Fruit fly (Drosophila melanogaster) whole organism, embryonic: ENCODE data around the gene CycA.
A peak's percentile ranks its signal among the peaks of the same experiment; 100 is the strongest.

Experiments
- CG10147 ChIP-seq: fragments of 200-800 bp; sonication (Bioruptor generic); optimal IDR thresholded peaks from 2 replicates; lab custom pipeline; 2019; ENCODE audit warnings: missing biosample characterization, mild to moderate bottlenecking, missing genetic modification characterization, moderate library complexity
- CG10431 ChIP-seq: fragments of 200-800 bp; sonication (Bioruptor generic); optimal IDR thresholded peaks from 3 replicates; lab custom pipeline; 2018; ENCODE audit warnings: missing biosample characterization, mild to moderate bottlenecking, missing genetic modification characterization
- CG12155 ChIP-seq: fragments of 200-800 bp; sonication (Bioruptor generic); optimal IDR thresholded peaks from 3 replicates; lab custom pipeline; 2016; ENCODE audit warnings: missing biosample characterization, missing genetic modification characterization
- CG12236 ChIP-seq: fragments of 200-800 bp; sonication (Bioruptor generic); optimal IDR thresholded peaks from 2 replicates; lab custom pipeline; 2016; ENCODE audit warnings: missing biosample characterization, missing genetic modification characterization
- CG12659 ChIP-seq: fragments of 200-800 bp; sonication (Bioruptor generic); optimal IDR thresholded peaks from 3 replicates; lab custom pipeline; 2017; ENCODE audit warnings: mild to moderate bottlenecking, missing biosample characterization, missing genetic modification reagents, missing genetic modification characterization
- CG13624 ChIP-seq: fragments of 200-800 bp; sonication (Bioruptor generic); optimal IDR thresholded peaks from 2 replicates; lab custom pipeline; 2016; ENCODE audit warnings: missing biosample characterization, missing genetic modification characterization
- CG14710 ChIP-seq: fragments of 200-800 bp; sonication (Bioruptor generic); optimal IDR thresholded peaks from 3 replicates; lab custom pipeline; 2019; ENCODE audit warnings: missing biosample characterization, mild to moderate bottlenecking, missing genetic modification characterization, moderate library complexity
- CG1603 ChIP-seq: fragments of 200-800 bp; sonication (Bioruptor generic); optimal IDR thresholded peaks from 2 replicates; lab custom pipeline; 2019; ENCODE audit warnings: missing biosample characterization, mild to moderate bottlenecking, missing genetic modification characterization, moderate library complexity
- CG1792 ChIP-seq: fragments of 200-800 bp; sonication (Bioruptor generic); optimal IDR thresholded peaks from 2 replicates; lab custom pipeline; 2016; ENCODE audit warnings: missing biosample characterization, missing genetic modification characterization
- CG2116 ChIP-seq: fragments of 200-800 bp; sonication (Bioruptor generic); optimal IDR thresholded peaks from 3 replicates; lab custom pipeline; 2018; ENCODE audit warnings: missing biosample characterization, mild to moderate bottlenecking, missing genetic modification characterization
- CG2120 ChIP-seq: fragments of 200-800 bp; sonication (Bioruptor generic); optimal IDR thresholded peaks from 3 replicates; lab custom pipeline; 2016; ENCODE audit warnings: missing biosample characterization, missing genetic modification characterization
- CG2712 ChIP-seq: fragments of 200-800 bp; optimal IDR thresholded peaks from 3 replicates; lab custom pipeline; 2019; ENCODE audit warnings: missing biosample characterization, mild to moderate bottlenecking, missing genetic modification characterization, moderate library complexity
- CG34422 ChIP-seq: fragments of 200-800 bp; sonication (Bioruptor generic); IDR thresholded peaks from 3 replicates; pipeline ENCODE4 v1.3.6; 2022; ENCODE audit warnings: missing biosample characterization, missing genetic modification characterization
- CG3995 ChIP-seq: fragments of 200-800 bp; sonication (Bioruptor generic); optimal IDR thresholded peaks from 3 replicates; lab custom pipeline; 2016; ENCODE audit warnings: missing biosample characterization, missing genetic modification characterization
- CG4707 ChIP-seq: fragments of 200-800 bp; sonication (Bioruptor generic); optimal IDR thresholded peaks from 2 replicates; lab custom pipeline; 2018; ENCODE audit warnings: missing biosample characterization, mild to moderate bottlenecking, missing genetic modification characterization, moderate library complexity
- CG4854 ChIP-seq: fragments of 200-800 bp; sonication (Bioruptor generic); optimal IDR thresholded peaks from 2 replicates; lab custom pipeline; 2016; ENCODE audit warnings: missing biosample characterization, missing genetic modification characterization, inconsistent platforms
- CG6791 ChIP-seq: fragments of 200-800 bp; sonication (Bioruptor generic); IDR thresholded peaks from 3 replicates; pipeline ENCODE4 v1.3.6; 2022; ENCODE audit warnings: missing biosample characterization, missing genetic modification characterization; ENCODE audit not compliant: partially characterized antibody
- CG7928 ChIP-seq: fragments of 200-800 bp; sonication (Bioruptor generic); optimal IDR thresholded peaks from 2 replicates; lab custom pipeline; 2017; ENCODE audit warnings: missing biosample characterization, mild to moderate bottlenecking, missing genetic modification characterization
- CG7987 ChIP-seq: fragments of 200-800 bp; sonication (Bioruptor generic); optimal IDR thresholded peaks from 2 replicates; lab custom pipeline; 2018; ENCODE audit warnings: missing biosample characterization, mild to moderate bottlenecking, missing genetic modification characterization, moderate library complexity
- CG9797 ChIP-seq: fragments of 200-800 bp; sonication (Bioruptor generic); optimal IDR thresholded peaks from 3 replicates; lab custom pipeline; 2018; ENCODE audit warnings: missing biosample characterization, mild to moderate bottlenecking, missing genetic modification characterization
- CHES-1-like ChIP-seq: fragments of 200-800 bp; sonication (Bioruptor generic); optimal IDR thresholded peaks from 2 replicates; lab custom pipeline; 2016; ENCODE audit warnings: missing biosample characterization, missing genetic modification characterization
- CrebB ChIP-seq: fragments of 200-800 bp; sonication (Bioruptor generic); optimal IDR thresholded peaks from 3 replicates; lab custom pipeline; 2018; ENCODE audit warnings: missing biosample characterization, mild to moderate bottlenecking, missing genetic modification characterization
- Doc3 ChIP-seq: fragments of 200-800 bp; sonication (Bioruptor generic); IDR thresholded peaks from 3 replicates; pipeline ENCODE4 v1.3.6; 2022; ENCODE audit warnings: missing biosample characterization, missing genetic modification characterization; ENCODE audit not compliant: partially characterized antibody
- Ets97D ChIP-seq: fragments of 200-800 bp; sonication (Bioruptor generic); optimal IDR thresholded peaks from 3 replicates; lab custom pipeline; 2016; ENCODE audit warnings: missing biosample characterization, missing genetic modification characterization
- HmgD ChIP-seq: fragments of 200-800 bp; sonication (Bioruptor generic); optimal IDR thresholded peaks from 3 replicates; lab custom pipeline; 2016; ENCODE audit warnings: missing biosample characterization, missing genetic modification characterization
- HmgZ ChIP-seq: fragments of 200-800 bp; sonication (Bioruptor generic); optimal IDR thresholded peaks from 2 replicates; lab custom pipeline; 2018; ENCODE audit warnings: missing biosample characterization, mild to moderate bottlenecking, missing genetic modification characterization
- Lhr ChIP-seq: fragments of 200-800 bp; sonication (Bioruptor generic); optimal IDR thresholded peaks from 3 replicates; lab custom pipeline; 2017; ENCODE audit warnings: mild to moderate bottlenecking, missing biosample characterization, missing genetic modification reagents, missing genetic modification characterization
- Opbp ChIP-seq: fragments of 200-800 bp; sonication (Bioruptor generic); IDR thresholded peaks from 3 replicates; pipeline ENCODE4 v1.3.6; 2022; ENCODE audit warnings: missing biosample characterization, missing genetic modification characterization; ENCODE audit not compliant: partially characterized antibody
- Scr ChIP-seq: fragments of 200-800 bp; sonication (Bioruptor generic); IDR thresholded peaks from 2 replicates; pipeline ENCODE4 v1.3.6; 2022; ENCODE audit warnings: missing biosample characterization, missing genetic modification characterization; ENCODE audit not compliant: partially characterized antibody
- Xbp1 ChIP-seq: fragments of 200-800 bp; sonication (Bioruptor generic); optimal IDR thresholded peaks from 3 replicates; lab custom pipeline; 2016; ENCODE audit warnings: missing biosample characterization, mild to moderate bottlenecking, missing genetic modification characterization
- cg ChIP-seq: fragments of 200-800 bp; sonication (Bioruptor generic); optimal IDR thresholded peaks from 3 replicates; lab custom pipeline; 2019; ENCODE audit warnings: missing biosample characterization, mild to moderate bottlenecking, missing genetic modification characterization, moderate library complexity
- chif ChIP-seq, 2 experiments: fragments of 200-800 bp; sonication (Bioruptor generic); optimal IDR thresholded peaks; 3 replicates each; lab custom pipeline; 2016; ENCODE audit warnings: missing biosample characterization in 2 of 2, missing genetic modification characterization in 2 of 2
- chinmo ChIP-seq: fragments of 200-800 bp; sonication (Bioruptor generic); IDR thresholded peaks from 4 replicates; pipeline ENCODE4 v1.3.6; 2022; ENCODE audit warnings: missing biosample characterization, missing genetic modification characterization; ENCODE audit not compliant: partially characterized antibody
- ci ChIP-seq: fragments of 200-800 bp; sonication (Bioruptor generic); IDR thresholded peaks from 3 replicates; pipeline ENCODE4 v1.3.6; 2022; ENCODE audit warnings: missing biosample characterization, missing genetic modification characterization
- crc ChIP-seq: fragments of 200-800 bp; sonication (Bioruptor generic); optimal IDR thresholded peaks from 2 replicates; lab custom pipeline; 2016; ENCODE audit warnings: missing biosample characterization, missing genetic modification characterization
- crp ChIP-seq, 2 experiments: fragments of 200-800 bp; sonication (Bioruptor generic); optimal IDR thresholded peaks; 2 replicates in 1 of 2; 3 replicates in 1 of 2; lab custom pipeline; 2017; ENCODE audit warnings: missing biosample characterization in 2 of 2, missing genetic modification characterization in 2 of 2, mild to moderate bottlenecking in 1 of 2, moderate library complexity in 1 of 2
- dpn ChIP-seq, 2 experiments: fragments of 200-800 bp; sonication (Bioruptor generic); optimal IDR thresholded peaks; 3 replicates each; lab custom pipeline; 2016; ENCODE audit warnings: missing biosample characterization in 2 of 2, missing genetic modification characterization in 2 of 2
- ewg ChIP-seq: fragments of 200-800 bp; sonication (Bioruptor generic); optimal IDR thresholded peaks from 3 replicates; lab custom pipeline; 2017; ENCODE audit warnings: mild to moderate bottlenecking, missing biosample characterization, missing genetic modification reagents, missing genetic modification characterization
- gro ChIP-seq: fragments of 200-800 bp; sonication (Bioruptor generic); optimal IDR thresholded peaks from 2 replicates; lab custom pipeline; 2016; ENCODE audit warnings: missing biosample characterization, missing genetic modification characterization
- hb ChIP-seq: fragments of 200-800 bp; sonication (Bioruptor generic); IDR thresholded peaks from 3 replicates; pipeline ENCODE4 v1.3.6; 2022; ENCODE audit warnings: missing biosample characterization, missing genetic modification characterization; ENCODE audit not compliant: partially characterized antibody
- ind ChIP-seq: fragments of 200-800 bp; sonication (Bioruptor generic); optimal IDR thresholded peaks from 3 replicates; lab custom pipeline; 2016; ENCODE audit warnings: missing biosample characterization, missing genetic modification characterization
- knrl ChIP-seq: fragments of 200-800 bp; sonication (Bioruptor generic); IDR thresholded peaks from 3 replicates; pipeline ENCODE4 v1.3.6; 2022; ENCODE audit warnings: missing biosample characterization, missing genetic modification characterization; ENCODE audit not compliant: partially characterized antibody
- lilli ChIP-seq: fragments of 200-800 bp; sonication (Bioruptor generic); optimal IDR thresholded peaks from 3 replicates; lab custom pipeline; 2016; ENCODE audit warnings: missing biosample characterization, missing genetic modification characterization
- nerfin-2 ChIP-seq: fragments of 200-800 bp; sonication (Bioruptor generic); IDR thresholded peaks from 2 replicates; pipeline ENCODE4 v1.3.6; 2022; ENCODE audit warnings: missing biosample characterization, missing genetic modification characterization; ENCODE audit not compliant: partially characterized antibody
- p53 ChIP-seq: fragments of 200-800 bp; sonication (Bioruptor generic); optimal IDR thresholded peaks from 2 replicates; lab custom pipeline; 2016; ENCODE audit warnings: missing biosample characterization, missing genetic modification characterization
- psq ChIP-seq: fragments of 200-800 bp; sonication (Bioruptor generic); optimal IDR thresholded peaks from 2 replicates; lab custom pipeline; 2017; ENCODE audit warnings: missing biosample characterization, missing genetic modification characterization
- sna ChIP-seq: fragments of 200-800 bp; sonication (Bioruptor generic); IDR thresholded peaks from 2 replicates; pipeline ENCODE4 v1.3.6; 2022; ENCODE audit warnings: missing biosample characterization, missing genetic modification characterization; ENCODE audit not compliant: partially characterized antibody
- sob ChIP-seq: fragments of 200-800 bp; sonication (Bioruptor generic); IDR thresholded peaks from 2 replicates; pipeline ENCODE4 v1.3.6; 2022; ENCODE audit warnings: missing biosample characterization, missing genetic modification characterization
- tna ChIP-seq: fragments of 200-800 bp; sonication (Bioruptor generic); IDR thresholded peaks from 2 replicates; pipeline ENCODE4 v1.3.6; 2022; ENCODE audit warnings: missing biosample characterization, missing genetic modification characterization; ENCODE audit not compliant: partially characterized antibody

Gene CycA

DNA sequence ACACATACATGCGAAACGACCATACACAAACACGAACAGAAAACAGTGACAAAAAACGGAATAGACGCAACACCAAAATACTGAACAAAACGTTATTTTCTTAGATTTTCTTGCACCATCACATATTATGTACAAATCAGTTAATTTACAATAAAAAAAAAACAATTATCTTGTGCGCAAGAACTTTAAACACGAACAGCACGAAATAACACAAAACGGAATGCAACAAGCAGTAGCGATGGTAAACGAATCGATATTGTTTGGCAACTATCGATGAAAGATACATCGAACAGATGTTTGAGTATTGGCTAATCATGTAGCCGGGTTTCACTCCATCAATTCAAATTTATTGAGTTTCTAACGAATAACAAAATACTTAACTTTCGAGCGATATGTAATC, 43.6 kb downstream of the CycA start, which contains the start of gene Pi3K68D:
Pi3K68D (minus strand) TSS at position 241 of the 400 bp plus-strand sequence.
- peak; percentile 71 for TF ChIP-seq CG3995 (GFP tag; lab: Kevin White, UChicago)
- TF ChIP-seq CG12659 = peak; percentile 76
- peak; percentile 88 for TF ChIP-seq cg (GFP tag; lab: Kevin White, UChicago)
- TF ChIP-seq CHES-1-like = peak; percentile 43
- TF ChIP-seq psq (GFP tag; lab: Kevin White, UChicago) = peak; percentile 97
- peak; percentile 63 for TF ChIP-seq CG14710 (tag; lab: Kevin White, UChicago)
- no peak for TF ChIP-seq ind (GFP tag; lab: Kevin White, UChicago)
- no peak for TF ChIP-seq CG10431 (GFP tag; lab: Kevin White, UChicago)
- TF ChIP-seq nerfin-2 (GFP tag; lab: Robert Waterston, UW) = peak; percentile 88
- TF ChIP-seq CG6791 (GFP tag; lab: Robert Waterston, UW) = peak; percentile 94
- no peak for TF ChIP-seq CG2120
- peak; percentile 99 for TF ChIP-seq chinmo
- peak; percentile 81 for TF ChIP-seq Lhr (GFP tag; lab: Kevin White, UChicago)
- peak; percentile 85 for TF ChIP-seq ewg (GFP tag; lab: Kevin White, UChicago)
- TF ChIP-seq CG7928 = peak; percentile 6
- TF ChIP-seq hb (GFP tag; lab: Robert Waterston, UW) = peak; percentile 90
- peak; percentile 60 for TF ChIP-seq CG9797 (GFP tag; lab: Kevin White, UChicago)
- TF ChIP-seq gro = peak; percentile 69
- peak; percentile 8 for TF ChIP-seq CG1792
- TF ChIP-seq CG2712 (tag; lab: Kevin White, UChicago) = peak; percentile 29
- peak; percentile 13 to 17 for TF ChIP-seq dpn (GFP tag; optimal IDR thresholded peaks at IDR 0.05; lab: Kevin White, UChicago)
- TF ChIP-seq Ets97D = peak; percentile 83
- peak; percentile 3 for TF ChIP-seq CG12155 (GFP tag; lab: Kevin White, UChicago)
- TF ChIP-seq tna (GFP tag; lab: Robert Waterston, UW) = peak; percentile 84
- peak; percentile 15 for TF ChIP-seq crc (GFP tag; lab: Kevin White, UChicago)
- TF ChIP-seq crp (GFP tag; optimal IDR thresholded peaks at IDR 0.05; lab: Kevin White, UChicago) = peak in 1 of 2 experiments; percentile 65
- TF ChIP-seq Doc3 = peak; percentile 84
- TF ChIP-seq Xbp1 = peak; percentile 23
- TF ChIP-seq CG2116 (GFP tag; lab: Kevin White, UChicago) = peak; percentile 83
- TF ChIP-seq CG7987 = peak; percentile 15
- TF ChIP-seq Scr (GFP tag; lab: Robert Waterston, UW) = peak; percentile 92
- TF ChIP-seq p53 (GFP tag; lab: Kevin White, UChicago) = peak; percentile 13
- 0 out of 2 replicates have a peak, but pooled peaks have one; percentile 16 for TF ChIP-seq sob (GFP tag; lab: Robert Waterston, UW)
- TF ChIP-seq CG1603 (tag; lab: Kevin White, UChicago) = peak; percentile 88
- TF ChIP-seq lilli = peak; percentile 36
- TF ChIP-seq CG12236 (GFP tag; lab: Kevin White, UChicago) = no peak
- TF ChIP-seq sna (GFP tag; lab: Robert Waterston, UW) = peak; percentile 86
- TF ChIP-seq CG10147 (GFP tag; lab: Kevin White, UChicago) = peak; percentile 1
- TF ChIP-seq knrl (GFP tag; lab: Robert Waterston, UW) = peak; percentile 95
- no peak for TF ChIP-seq ci (GFP tag; lab: Robert Waterston, UW)
- TF ChIP-seq Opbp = peak; percentile 97
- TF ChIP-seq CG4707 = no peak
- peak; percentile 10 for TF ChIP-seq CrebB (tag; lab: Kevin White, UChicago)
- TF ChIP-seq HmgD = peak; percentile 79
- TF ChIP-seq CG13624 = peak; percentile 52
- peak; percentile 9 for TF ChIP-seq CG4854 (GFP tag; lab: Kevin White, UChicago)
- TF ChIP-seq CG34422 (GFP tag; lab: Robert Waterston, UW) = peak; percentile 58; the same call in 1 of the 3 replicates
- peak in 1 of 2 experiments; percentile 9 for TF ChIP-seq chif (GFP tag; optimal IDR thresholded peaks at IDR 0.05; lab: Kevin White, UChicago)
- TF ChIP-seq HmgZ (tag; lab: Kevin White, UChicago) = peak; percentile 80
